Fruit fly (Drosophila melanogaster) S2 (cell line): ENCODE results near the gene CG4101.

ENCODE experiments used
- CG8478 ChIP-seq: fragments of >200 bp; optimal IDR thresholded peaks from 2 replicates; lab custom pipeline; 2018
- CTCF ChIP-seq, 2 experiments: fragments of >200 bp; optimal IDR thresholded peaks; 2 replicates each; lab custom pipeline; 2018

- TF ChIP-seq CTCF (optimal IDR thresholded peaks at IDR 0.05; lab: Kevin White, UChicago) (no peak), CG8478 (lab: Kevin White, UChicago) (no peak)
Measured at dm6 chr3L:16571014-16571738, 41.1 kb upstream of the CG4101 start.
